Fruit fly (Drosophila melanogaster) whole organism: ENCODE data around the gene CG42870.

Experiments used
- CG8478 ChIP-seq: fragments of >200 bp; optimal IDR thresholded peaks from 2 replicates; lab custom pipeline; 2018; ENCODE audit warnings: inconsistent platforms
- EcR ChIP-seq, 2 experiments: fragments of >200 bp; optimal IDR thresholded peaks; 2 replicates each; lab custom pipeline; 2017; ENCODE audit warnings: missing biosample characterization in 2 of 2, missing genetic modification characterization in 2 of 2, missing genetic modification reagents in 2 of 2
- pan ChIP-seq: fragments of >200 bp; optimal IDR thresholded peaks from 2 replicates; lab custom pipeline; 2017
- psq ChIP-seq: fragments of >200 bp; optimal IDR thresholded peaks from 2 replicates; lab custom pipeline; 2017
- usp ChIP-seq: fragments of >200 bp; optimal IDR thresholded peaks from 2 replicates; lab custom pipeline; 2017; ENCODE audit warnings: missing biosample characterization, missing genetic modification characterization, mixed read lengths

- no peak for TF ChIP-seq CG8478 (lab: Kevin White, UChicago)
- TF ChIP-seq psq, result no peak
- no peak for TF ChIP-seq pan (lab: Kevin White, UChicago)
- no peak for TF ChIP-seq usp
- TF ChIP-seq EcR (GFP tag; optimal IDR thresholded peaks at IDR 0.05; lab: Kevin White, UChicago), result peak; percentile 32 to 93
Observed at dm6 chr3R:21782295-21782922, 45.2 kb upstream of the CG42870 start, which contains the start of gene tsl.
